Worm (Caenorhabditis elegans): ENCODE measurements around the gene rap-1.

DNA sequence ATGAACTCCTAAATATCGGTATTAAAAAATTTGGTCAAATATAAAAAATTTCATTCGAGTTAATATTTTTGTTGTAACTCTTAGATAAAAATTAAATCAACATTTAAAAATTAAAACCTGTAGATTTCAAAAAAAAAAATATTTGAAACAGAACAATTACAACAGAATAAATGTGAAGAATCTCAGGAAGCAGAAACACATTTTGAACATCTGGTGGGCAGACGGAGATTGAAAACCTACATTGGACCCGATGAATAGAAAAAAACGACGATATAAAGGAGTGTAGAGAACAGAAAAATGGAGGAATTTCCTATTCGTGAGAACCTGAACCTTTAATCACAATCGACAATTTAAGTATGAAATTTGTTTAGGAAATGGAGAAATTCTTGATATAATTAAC is 5.4 kb upstream of the rap-1 start:
- TF ChIP-seq hlh-1 (tag; optimal IDR thresholded peaks at IDR 0.05), result no peak
- TF ChIP-seq ces-1 (GFP tag; optimal IDR thresholded peaks at IDR 0.05), result no peak
- TF ChIP-seq unc-62 (GFP tag; optimal IDR thresholded peaks at IDR 0.05), result no peak
- TF ChIP-seq pha-4 (tag; optimal IDR thresholded peaks at IDR 0.05), result no peak
- no peak for TF ChIP-seq lin-13 (tag; optimal IDR thresholded peaks at IDR 0.05)
- TF ChIP-seq nhr-12 (tag; optimal IDR thresholded peaks at IDR 0.05), result no peak
- TF ChIP-seq unc-39 (tag; optimal IDR thresholded peaks at IDR 0.05), result no peak
- no peak for TF ChIP-seq nhr-28 (tag; optimal IDR thresholded peaks at IDR 0.05)

All from whole organism, mixed stage, embryonic.